Fruit fly (Drosophila melanogaster) whole organism, wandering third instar larva: ENCODE data around the gene Cyp4ac2.

ENCODE experiments used
- Abd-B ChIP-seq: fragments of >200 bp; optimal IDR thresholded peaks from 2 replicates; lab custom pipeline; 2017; ENCODE audit warnings: missing biosample characterization, missing genetic modification characterization
- CG32264 ChIP-seq: fragments of 200-800 bp; sonication (Bioruptor generic); optimal IDR thresholded peaks from 2 replicates; lab custom pipeline; 2016; ENCODE audit warnings: missing biosample characterization, missing genetic modification characterization
- CG9705 ChIP-seq: fragments of 200-800 bp; sonication (Bioruptor generic); optimal IDR thresholded peaks from 2 replicates; lab custom pipeline; 2018; ENCODE audit warnings: missing biosample characterization, mild to moderate bottlenecking, missing genetic modification characterization
- CrebA ChIP-seq: fragments of 200-800 bp; sonication (Bioruptor generic); optimal IDR thresholded peaks from 2 replicates; lab custom pipeline; 2016; ENCODE audit warnings: missing biosample characterization, mild to moderate bottlenecking, missing genetic modification characterization, borderline replicate concordance
- Dfd ChIP-seq: fragments of >200 bp; optimal IDR thresholded peaks from 2 replicates; lab custom pipeline; 2017; ENCODE audit warnings: missing biosample characterization, missing genetic modification characterization
- Dif ChIP-seq: fragments of 200-275, 200-300 bp; sonication (Bioruptor generic); optimal IDR thresholded peaks from 2 replicates; lab custom pipeline; 2018; ENCODE audit warnings: missing biosample characterization, missing genetic modification characterization; ENCODE audit not compliant: partially characterized antibody
- GATAd ChIP-seq: sonication (Bioruptor generic); optimal IDR thresholded peaks from 2 replicates; lab custom pipeline; 2016; ENCODE audit warnings: missing biosample characterization, missing genetic modification characterization
- HLH106 ChIP-seq: fragments of 200-800 bp; optimal IDR thresholded peaks from 3 replicates; lab custom pipeline; 2019; ENCODE audit warnings: missing biosample characterization, mild to moderate bottlenecking, missing genetic modification characterization, moderate library complexity
- Hnf4 ChIP-seq: fragments of 200-800 bp; sonication (Bioruptor generic); optimal IDR thresholded peaks from 2 replicates; lab custom pipeline; 2016; ENCODE audit warnings: missing biosample characterization, mild to moderate bottlenecking, missing genetic modification characterization
- Hr78 ChIP-seq: fragments of >200 bp; optimal IDR thresholded peaks from 2 replicates; lab custom pipeline; 2017; ENCODE audit warnings: missing biosample characterization, missing genetic modification characterization
- Hr83 ChIP-seq: fragments of 200-300 bp; sonication (Bioruptor generic); optimal IDR thresholded peaks from 2 replicates; lab custom pipeline; 2016; ENCODE audit warnings: missing biosample characterization, mild to moderate bottlenecking, missing genetic modification characterization, moderate library complexity; ENCODE audit not compliant: poor library complexity, severe bottlenecking
- Jra ChIP-seq: sonication (Bioruptor generic); optimal IDR thresholded peaks from 2 replicates; lab custom pipeline; 2016; ENCODE audit warnings: missing biosample characterization, missing genetic modification characterization
- Mio ChIP-seq: sonication (Bioruptor generic); optimal IDR thresholded peaks from 2 replicates; lab custom pipeline; 2016; ENCODE audit warnings: missing biosample characterization, missing genetic modification characterization
- Myc ChIP-seq: fragments of >200 bp; optimal IDR thresholded peaks from 2 replicates; lab custom pipeline; 2017
- N ChIP-seq: fragments of >200 bp; optimal IDR thresholded peaks from 2 replicates; lab custom pipeline; 2018; ENCODE audit warnings: missing biosample characterization, missing external identifiers, missing genetic modification characterization
- OdsH ChIP-seq: fragments of 200-800 bp; sonication (Bioruptor generic); optimal IDR thresholded peaks from 2 replicates; lab custom pipeline; 2016; ENCODE audit warnings: missing biosample characterization, mild to moderate bottlenecking, missing genetic modification characterization
- Rel ChIP-seq, 2 experiments: fragments of 200-800 bp; sonication (Bioruptor generic) in 1 of 2; optimal IDR thresholded peaks; 2 replicates in 1 of 2; 3 replicates in 1 of 2; lab custom pipeline; 2016 to 2019; ENCODE audit warnings: mild to moderate bottlenecking in 2 of 2, missing biosample characterization in 2 of 2, missing genetic modification characterization in 2 of 2, moderate library complexity in 1 of 2
- Sp1 ChIP-seq: fragments of 200-800 bp; sonication (Bioruptor generic); optimal IDR thresholded peaks from 3 replicates; lab custom pipeline; 2019; ENCODE audit warnings: missing biosample characterization, mild to moderate bottlenecking, missing genetic modification characterization, moderate library complexity
- Vsx2 ChIP-seq: fragments of 200-300, 225-300 bp; sonication (Bioruptor generic); optimal IDR thresholded peaks from 2 replicates; lab custom pipeline; 2018; ENCODE audit warnings: missing biosample characterization, missing genetic modification characterization; ENCODE audit not compliant: partially characterized antibody
- br ChIP-seq: fragments of 200-800 bp; sonication (Bioruptor generic); optimal IDR thresholded peaks from 2 replicates; lab custom pipeline; 2016; ENCODE audit warnings: missing biosample characterization, missing genetic modification characterization
- brk ChIP-seq: fragments of 200-800 bp; sonication (Bioruptor generic); optimal IDR thresholded peaks from 2 replicates; lab custom pipeline; 2016; ENCODE audit warnings: missing biosample characterization, mild to moderate bottlenecking, missing genetic modification characterization
- dl ChIP-seq, 2 experiments: fragments of 175-275, 200-275 bp in 1 of 2; fragments of 200-275 bp in 1 of 2; sonication (Bioruptor generic); optimal IDR thresholded peaks; lab custom pipeline; 2018; ENCODE audit warnings: mild to moderate bottlenecking in 2 of 2, missing biosample characterization in 2 of 2, missing genetic modification characterization in 2 of 2, moderate library complexity in 2 of 2; ENCODE audit not compliant: partially characterized antibody in 2 of 2, insufficient read depth in 1 of 2
- dmrt93B ChIP-seq: fragments of 200-800 bp; sonication (Bioruptor generic); optimal IDR thresholded peaks from 2 replicates; lab custom pipeline; 2018; ENCODE audit warnings: missing biosample characterization, mild to moderate bottlenecking, missing genetic modification characterization
- dsf ChIP-seq: sonication (Bioruptor generic); optimal IDR thresholded peaks from 2 replicates; lab custom pipeline; 2016; ENCODE audit warnings: missing biosample characterization, missing genetic modification characterization, borderline replicate concordance
- ey ChIP-seq: fragments of 200-800 bp; sonication (Bioruptor generic); optimal IDR thresholded peaks from 2 replicates; lab custom pipeline; 2016; ENCODE audit warnings: missing biosample characterization, missing genetic modification characterization
- foxo ChIP-seq, 2 experiments: fragments of 200-800 bp; sonication (Bioruptor generic); optimal IDR thresholded peaks; 2 replicates in 1 of 2; 3 replicates in 1 of 2; lab custom pipeline; 2016 to 2017; ENCODE audit warnings: missing biosample characterization in 2 of 2, missing genetic modification characterization in 2 of 2
- fru ChIP-seq: fragments of 200-800 bp; sonication (Bioruptor generic); optimal IDR thresholded peaks from 3 replicates; lab custom pipeline; 2016; ENCODE audit warnings: missing biosample characterization, mild to moderate bottlenecking, missing genetic modification characterization
- h ChIP-seq: fragments of 200-800 bp; sonication (Bioruptor generic); optimal IDR thresholded peaks from 3 replicates; lab custom pipeline; 2016; ENCODE audit warnings: missing biosample characterization, mild to moderate bottlenecking, missing genetic modification characterization
- jim ChIP-seq: fragments of 175-275, 200-325 bp; sonication (Bioruptor generic); optimal IDR thresholded peaks from 2 replicates; lab custom pipeline; 2016; ENCODE audit warnings: missing biosample characterization, mild to moderate bottlenecking, missing genetic modification characterization
- lola ChIP-seq: fragments of >200 bp; optimal IDR thresholded peaks from 2 replicates; lab custom pipeline; 2017; ENCODE audit warnings: missing biosample characterization, missing genetic modification characterization
- pan ChIP-seq: fragments of >200 bp; optimal IDR thresholded peaks from 2 replicates; lab custom pipeline; 2017
- psq ChIP-seq: fragments of 200-800 bp; sonication (Bioruptor generic); optimal IDR thresholded peaks from 3 replicates; lab custom pipeline; 2017; ENCODE audit warnings: missing biosample characterization, mild to moderate bottlenecking, missing genetic modification characterization, moderate library complexity
- rgr ChIP-seq: fragments of 200-800 bp; sonication (Bioruptor generic); optimal IDR thresholded peaks from 3 replicates; lab custom pipeline; 2016; ENCODE audit warnings: missing biosample characterization, mild to moderate bottlenecking, missing genetic modification characterization
- sage ChIP-seq: fragments of 200-800 bp; sonication (Bioruptor generic); optimal IDR thresholded peaks from 2 replicates; lab custom pipeline; 2016; ENCODE audit warnings: missing biosample characterization, mild to moderate bottlenecking, missing genetic modification characterization
- sv ChIP-seq: fragments of 200-800 bp; sonication (Bioruptor generic); optimal IDR thresholded peaks from 3 replicates; lab custom pipeline; 2016; ENCODE audit warnings: missing biosample characterization, missing genetic modification characterization
- tai ChIP-seq: sonication (Bioruptor generic); optimal IDR thresholded peaks from 2 replicates; lab custom pipeline; 2016; ENCODE audit warnings: missing biosample characterization, missing genetic modification characterization
- usp ChIP-seq: fragments of >200 bp; optimal IDR thresholded peaks from 2 replicates; lab custom pipeline; 2017; ENCODE audit warnings: missing biosample characterization, missing genetic modification characterization
- woc ChIP-seq: sonication (Bioruptor generic); optimal IDR thresholded peaks from 2 replicates; lab custom pipeline; 2016; ENCODE audit warnings: missing biosample characterization, mild to moderate bottlenecking, missing genetic modification characterization

Cyp4ac2 gene

DNA sequence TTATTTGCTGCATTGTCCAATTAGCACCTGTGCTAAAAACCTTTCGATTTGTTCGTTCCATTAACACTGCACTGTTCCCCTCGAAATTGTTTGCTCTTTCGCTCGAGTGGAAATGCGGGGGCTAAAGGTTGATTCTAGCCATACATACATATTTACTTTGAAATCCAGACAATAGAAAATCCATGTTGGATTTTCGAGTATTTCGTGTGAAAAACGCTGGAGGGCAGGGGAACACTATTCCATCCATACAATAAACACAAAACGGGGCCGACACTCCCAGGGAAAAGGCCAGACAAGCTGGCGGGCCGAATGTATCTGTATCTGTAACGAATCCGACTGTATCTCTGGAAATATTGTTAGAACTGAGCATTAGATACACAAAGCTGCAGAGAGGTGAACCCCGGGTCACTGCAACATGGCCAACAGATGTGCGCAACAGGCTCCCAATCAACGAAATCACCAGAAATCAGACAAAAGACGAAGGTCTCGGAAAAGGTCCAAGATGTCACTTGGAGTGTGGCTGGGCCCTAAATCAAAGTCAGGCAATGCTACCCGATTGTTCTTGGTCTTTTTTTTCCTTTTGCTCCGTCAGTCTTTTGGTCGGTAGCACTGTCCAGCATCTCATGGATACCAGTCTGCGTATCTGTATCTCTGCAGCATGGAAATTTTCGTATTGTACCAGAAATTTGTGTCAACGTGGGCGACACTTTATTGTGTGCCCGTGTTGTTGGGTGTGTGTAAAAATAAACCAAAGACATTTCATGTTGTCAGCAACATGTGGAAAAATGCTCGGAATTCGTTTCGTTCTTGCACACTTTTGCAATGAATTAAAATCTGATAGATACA is 26.5 kb upstream of the Cyp4ac2 start:
- no peak for TF ChIP-seq sage (GFP tag; lab: Kevin White, UChicago)
- TF ChIP-seq Dfd (GFP tag; lab: Kevin White, UChicago), result no peak
- no peak for TF ChIP-seq CG32264 (GFP tag; lab: Kevin White, UChicago)
- TF ChIP-seq GATAd (GFP tag; lab: Kevin White, UChicago), result no peak
- TF ChIP-seq Hnf4, result no peak
- TF ChIP-seq sv (GFP tag; lab: Kevin White, UChicago), result no peak
- TF ChIP-seq CG9705 (GFP tag; lab: Kevin White, UChicago), result no peak
- no peak for TF ChIP-seq CrebA (GFP tag; lab: Kevin White, UChicago)
- no peak for TF ChIP-seq Dif
- no peak for TF ChIP-seq Hr78 (GFP tag; lab: Kevin White, UChicago)
- TF ChIP-seq OdsH (GFP tag; lab: Kevin White, UChicago), result no peak
- no peak for TF ChIP-seq Mio

DNA sequence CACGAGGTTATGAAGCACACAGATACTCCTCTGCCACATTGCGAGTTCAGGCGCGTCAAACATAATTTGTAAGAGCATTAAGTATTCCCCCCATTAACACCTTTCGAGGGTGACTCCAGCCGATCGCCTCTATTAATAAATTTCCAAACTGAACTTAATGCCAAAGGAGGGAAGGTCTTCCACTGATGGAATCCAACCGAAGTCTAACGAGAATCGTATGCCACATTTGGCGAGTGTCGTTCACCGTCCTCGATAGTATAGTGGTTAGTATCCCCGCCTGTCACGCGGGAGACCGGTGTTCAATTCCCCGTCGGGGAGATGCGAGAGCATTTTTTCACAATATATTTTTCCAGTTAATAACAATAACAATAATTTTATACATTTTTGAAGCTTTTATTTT is 25.7 kb upstream of the Cyp4ac2 start:
- no peak for TF ChIP-seq N (GFP tag; lab: Kevin White, UChicago)
- no peak for TF ChIP-seq dmrt93B (GFP tag; lab: Kevin White, UChicago)
- TF ChIP-seq Abd-B (GFP tag; lab: Kevin White, UChicago), result no peak
- no peak for TF ChIP-seq HLH106

dm6 chr2L:5242194-5242914 is 23.8 kb upstream of the Cyp4ac2 start:
- no peak for TF ChIP-seq tai
- no peak for TF ChIP-seq dmrt93B (GFP tag; lab: Kevin White, UChicago)
- no peak for TF ChIP-seq Vsx2 (GFP tag; lab: Kevin White, UChicago)
- peak; percentile 23 for TF ChIP-seq psq (GFP tag; lab: Kevin White, UChicago)
- TF ChIP-seq Dfd (GFP tag; lab: Kevin White, UChicago), result no peak
- TF ChIP-seq Dif, result no peak
- no peak for TF ChIP-seq Abd-B (GFP tag; lab: Kevin White, UChicago)
- TF ChIP-seq usp (GFP tag; lab: Kevin White, UChicago), result no peak
- peak; percentile 45 for TF ChIP-seq brk
- TF ChIP-seq CG32264 (GFP tag; lab: Kevin White, UChicago), result no peak
- peak; percentile 19 for TF ChIP-seq CrebA (GFP tag; lab: Kevin White, UChicago)
- no peak for TF ChIP-seq dl (GFP tag; optimal IDR thresholded peaks at IDR 0.05; lab: Kevin White, UChicago; ENCODE audit: insufficient read depth in 1 of 2, partially characterized antibody in 2 of 2)
- TF ChIP-seq Hr83 (GFP tag; lab: Kevin White, UChicago), result no peak
- peak; percentile 55 for TF ChIP-seq OdsH (GFP tag; lab: Kevin White, UChicago)
- TF ChIP-seq rgr, result peak; percentile 67
- no peak for TF ChIP-seq pan (lab: Kevin White, UChicago)
- no peak for TF ChIP-seq lola (GFP tag; lab: Kevin White, UChicago)
- no peak for TF ChIP-seq CG9705 (GFP tag; lab: Kevin White, UChicago)
- TF ChIP-seq HLH106, result peak; percentile 24
- no peak for TF ChIP-seq woc (GFP tag; lab: Kevin White, UChicago)
- peak; percentile 61 for TF ChIP-seq fru (GFP tag; lab: Kevin White, UChicago)
- TF ChIP-seq Mio, result no peak
- TF ChIP-seq N (GFP tag; lab: Kevin White, UChicago), result no peak
- TF ChIP-seq GATAd (GFP tag; lab: Kevin White, UChicago), result no peak
- no peak for TF ChIP-seq jim
- TF ChIP-seq foxo (GFP tag; optimal IDR thresholded peaks at IDR 0.05; lab: Kevin White, UChicago), result peak in 1 of 2 experiments; percentile 69
- peak; percentile 52 for TF ChIP-seq ey (GFP tag; lab: Kevin White, UChicago)
- TF ChIP-seq Rel (GFP tag; optimal IDR thresholded peaks at IDR 0.05; lab: Kevin White, UChicago), result no peak
- peak; percentile 52 for TF ChIP-seq Rel (tag; optimal IDR thresholded peaks at IDR 0.05; lab: Kevin White, UChicago)
- peak; percentile 74 for TF ChIP-seq h
- no peak for TF ChIP-seq Myc (lab: Kevin White, UChicago)
- no peak for TF ChIP-seq sv (GFP tag; lab: Kevin White, UChicago)
- TF ChIP-seq dsf (GFP tag; lab: Kevin White, UChicago), result no peak
- TF ChIP-seq Jra (GFP tag; lab: Kevin White, UChicago), result no peak
- TF ChIP-seq Hr78 (GFP tag; lab: Kevin White, UChicago), result no peak
- TF ChIP-seq Sp1, result peak; percentile 12
- peak; percentile 52 for TF ChIP-seq Hnf4
- peak; percentile 22 for TF ChIP-seq br (GFP tag; lab: Kevin White, UChicago)
- TF ChIP-seq sage (GFP tag; lab: Kevin White, UChicago), result no peak
